Fruit fly (Drosophila melanogaster) whole organism: ENCODE results near the gene Sqor.

Experiments used
- CG8478 ChIP-seq: fragments of >200 bp; optimal IDR thresholded peaks from 2 replicates; lab custom pipeline; 2018; ENCODE audit warnings: inconsistent platforms
- Dll ChIP-seq: fragments of >200 bp; optimal IDR thresholded peaks from 2 replicates; lab custom pipeline; 2017
- EcR ChIP-seq, 2 experiments: fragments of >200 bp; optimal IDR thresholded peaks; 2 replicates each; lab custom pipeline; 2017; ENCODE audit warnings: missing biosample characterization in 2 of 2, missing genetic modification characterization in 2 of 2, missing genetic modification reagents in 2 of 2
- pan ChIP-seq: fragments of >200 bp; optimal IDR thresholded peaks from 2 replicates; lab custom pipeline; 2017
- psq ChIP-seq: fragments of >200 bp; optimal IDR thresholded peaks from 2 replicates; lab custom pipeline; 2017
- usp ChIP-seq: fragments of >200 bp; optimal IDR thresholded peaks from 2 replicates; lab custom pipeline; 2017; ENCODE audit warnings: missing biosample characterization, missing genetic modification characterization, mixed read lengths

The Sqor gene

dm6 chr3L:4220679-4221078 is 19.3 kb upstream of the Sqor start:
- TF ChIP-seq psq (lab: Kevin White, UChicago) = no peak
- TF ChIP-seq EcR (GFP tag; optimal IDR thresholded peaks at IDR 0.05; lab: Kevin White, UChicago) = no peak
- no peak for TF ChIP-seq Dll (lab: Kevin White, UChicago)
- no peak for TF ChIP-seq usp
- no peak for TF ChIP-seq pan (lab: Kevin White, UChicago)
- no peak for TF ChIP-seq CG8478 (lab: Kevin White, UChicago)

dm6 chr3L:4221226-4221770 is 18.7 kb upstream of the Sqor start:
- TF ChIP-seq CG8478 (lab: Kevin White, UChicago) (no peak), usp (no peak), EcR (GFP tag; optimal IDR thresholded peaks at IDR 0.05; lab: Kevin White, UChicago) (no peak), pan (lab: Kevin White, UChicago) (no peak), Dll (lab: Kevin White, UChicago) (no peak), psq (lab: Kevin White, UChicago) (no peak)

- TF ChIP-seq pan (lab: Kevin White, UChicago) (no peak), EcR (GFP tag; optimal IDR thresholded peaks at IDR 0.05; lab: Kevin White, UChicago) (no peak), Dll (lab: Kevin White, UChicago) (no peak), psq (lab: Kevin White, UChicago) (no peak), CG8478 (lab: Kevin White, UChicago) (no peak), usp (no peak)
These were observed 18.2 kb upstream of the Sqor start for dm6 chr3L:4221792-4222191.

DNA sequence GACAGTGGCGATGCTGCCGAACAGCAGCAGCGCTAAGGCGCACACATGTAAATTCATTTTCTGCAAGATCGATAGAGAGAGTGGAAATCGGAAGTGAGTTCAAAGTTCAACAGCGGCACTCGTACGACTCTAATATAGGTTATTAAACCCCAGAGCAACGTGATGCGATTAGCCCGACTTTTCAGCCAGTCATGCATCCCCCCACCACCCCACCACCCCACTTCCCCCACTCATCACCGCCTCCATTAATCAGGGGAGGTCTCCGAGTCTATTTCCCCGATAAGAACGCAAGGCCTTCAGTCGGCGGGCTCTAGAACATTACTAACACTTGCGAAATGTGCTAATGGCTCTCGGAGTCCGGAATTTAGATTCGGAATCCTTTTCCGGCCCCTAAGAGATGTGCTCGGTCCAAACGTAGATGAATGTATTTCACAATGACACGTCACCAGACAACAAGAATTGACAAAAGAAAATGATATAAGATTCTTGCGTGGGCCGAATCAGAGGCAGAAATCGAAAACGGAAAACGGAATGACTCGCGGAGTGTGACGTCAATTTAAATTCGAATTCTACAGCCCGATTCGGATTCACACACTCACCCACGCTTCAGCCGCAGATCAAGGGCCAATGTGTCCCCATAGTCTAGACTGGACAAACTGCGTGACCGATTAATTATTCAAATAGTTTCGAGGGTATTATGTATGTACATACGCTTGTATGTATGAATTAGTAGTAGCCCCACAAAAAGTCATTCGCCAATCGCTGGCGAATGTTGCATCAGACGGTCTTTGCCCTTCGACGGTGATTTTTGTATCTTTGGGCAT is 14.1 kb upstream of the Sqor start:
- TF ChIP-seq pan (lab: Kevin White, UChicago) (no peak), Dll (lab: Kevin White, UChicago) (no peak), usp (no peak), CG8478 (lab: Kevin White, UChicago) (no peak)

dm6 chr3L:4227164-4227563 is 12.8 kb upstream of the Sqor start, which contains the start of gene CG46460:
Gene CG46460, minus strand, starts transcription at chr3L:4227302.
- TF ChIP-seq psq (lab: Kevin White, UChicago) (no peak), usp (no peak), EcR (GFP tag; optimal IDR thresholded peaks at IDR 0.05; lab: Kevin White, UChicago) (no peak), Dll (lab: Kevin White, UChicago) (peak; percentile 70), CG8478 (lab: Kevin White, UChicago) (peak; percentile 15), pan (lab: Kevin White, UChicago) (no peak)

dm6 chr3L:4228187-4228836 is 11.7 kb upstream of the Sqor start:
- no peak for TF ChIP-seq usp
- TF ChIP-seq Dll (lab: Kevin White, UChicago) = peak; percentile 5
- TF ChIP-seq psq (lab: Kevin White, UChicago) = no peak
- TF ChIP-seq CG8478 (lab: Kevin White, UChicago) = no peak

DNA sequence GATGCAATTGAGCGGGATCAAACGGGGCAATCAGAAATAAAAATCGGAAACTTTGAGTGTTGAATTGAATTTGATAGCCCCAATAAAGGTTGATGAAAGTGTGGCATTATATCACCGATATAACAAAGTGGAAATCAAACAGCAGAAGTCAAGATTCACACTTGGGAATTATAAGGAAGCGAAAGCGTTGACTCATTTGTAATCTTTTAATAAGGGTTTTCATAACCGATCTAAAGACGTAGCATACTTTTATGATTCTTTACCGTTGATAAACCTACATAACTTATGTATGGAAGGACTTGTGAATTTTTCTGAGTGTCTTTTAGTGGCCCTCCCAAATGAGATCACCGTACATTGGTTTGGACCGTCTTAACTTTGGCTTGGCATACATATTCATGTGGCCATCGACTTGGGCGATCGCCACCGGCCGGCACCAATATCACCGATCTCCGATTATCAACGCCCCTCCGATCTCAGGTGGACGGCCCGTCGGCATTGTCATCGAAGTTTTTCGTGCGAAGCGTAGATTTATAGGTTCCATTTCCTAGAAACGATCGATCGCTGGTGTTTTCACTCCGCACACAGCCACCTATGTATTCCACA is 10.5 kb upstream of the Sqor start:
- TF ChIP-seq pan (lab: Kevin White, UChicago) (no peak), Dll (lab: Kevin White, UChicago) (no peak), EcR (GFP tag; optimal IDR thresholded peaks at IDR 0.05; lab: Kevin White, UChicago) (no peak), usp (no peak), CG8478 (lab: Kevin White, UChicago) (no peak), psq (lab: Kevin White, UChicago) (no peak)

- TF ChIP-seq Dll (lab: Kevin White, UChicago) (no peak), CG8478 (lab: Kevin White, UChicago) (no peak), EcR (GFP tag; optimal IDR thresholded peaks at IDR 0.05; lab: Kevin White, UChicago) (no peak), pan (lab: Kevin White, UChicago) (no peak), usp (no peak), psq (lab: Kevin White, UChicago) (no peak)
These were observed 9.5 kb upstream of the Sqor start for dm6 chr3L:4230357-4230901.

DNA sequence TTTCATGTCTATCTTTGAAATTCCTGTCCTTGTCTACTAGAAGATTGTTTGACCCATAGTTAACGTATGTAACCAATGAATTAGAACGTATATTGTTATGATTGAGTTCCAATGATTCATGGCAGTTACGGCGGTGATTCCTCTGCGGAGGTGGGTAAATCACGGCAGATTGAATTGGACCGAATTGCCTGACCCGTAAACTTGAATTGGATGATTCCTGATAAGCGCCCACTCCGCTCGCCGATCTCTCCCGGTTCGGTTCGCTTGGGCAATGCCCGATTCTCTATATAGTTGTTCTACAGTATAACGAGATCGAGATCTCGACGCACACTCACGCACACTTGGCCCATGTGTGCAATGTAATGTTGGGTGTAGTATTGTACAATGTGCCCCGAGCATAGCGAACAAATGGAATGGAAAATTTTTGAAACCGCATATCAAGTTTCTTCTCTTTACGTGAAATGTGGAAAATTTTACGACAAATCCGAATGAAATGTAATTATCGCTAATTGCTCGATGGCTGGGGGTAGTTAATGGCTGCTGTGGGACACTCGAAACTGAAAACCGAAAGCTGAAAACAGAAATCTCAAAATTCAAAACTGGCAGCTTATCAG is 8.5 kb upstream of the Sqor start:
- no peak for TF ChIP-seq usp
- no peak for TF ChIP-seq pan (lab: Kevin White, UChicago)
- TF ChIP-seq CG8478 (lab: Kevin White, UChicago) = no peak
- TF ChIP-seq psq (lab: Kevin White, UChicago) = no peak
- no peak for TF ChIP-seq Dll (lab: Kevin White, UChicago)

DNA sequence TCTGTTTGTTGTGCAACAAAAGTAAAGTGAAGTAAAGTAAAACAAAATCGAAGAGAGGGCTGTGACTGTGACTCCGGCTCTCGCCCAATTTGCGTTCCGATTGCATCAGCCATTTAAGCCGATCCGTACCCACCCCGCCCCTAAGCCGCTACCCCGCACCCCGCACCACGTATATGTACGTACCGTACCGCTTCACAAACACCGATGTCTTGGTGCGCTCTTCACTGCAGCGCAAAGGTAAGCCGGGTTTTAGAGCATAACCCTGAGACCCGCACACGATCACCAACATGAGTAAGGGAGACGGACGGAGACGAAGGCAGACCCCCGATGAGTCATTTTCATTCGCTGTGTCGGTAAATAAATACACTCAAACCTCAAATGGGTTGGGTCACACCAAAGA is 7.7 kb upstream of the Sqor start:
- no peak for TF ChIP-seq psq (lab: Kevin White, UChicago)
- no peak for TF ChIP-seq Dll (lab: Kevin White, UChicago)
- no peak for TF ChIP-seq pan (lab: Kevin White, UChicago)
- TF ChIP-seq CG8478 (lab: Kevin White, UChicago) = no peak
- TF ChIP-seq usp = no peak
- TF ChIP-seq EcR (GFP tag; optimal IDR thresholded peaks at IDR 0.05; lab: Kevin White, UChicago) = no peak
